Fruit fly (Drosophila melanogaster) whole organism, adult: Measurements from ENCODE around the gene Tcs5.

Source experiments
- CG11617 ChIP-seq: fragments of 200-800 bp; sonication (Bioruptor generic); optimal IDR thresholded peaks from 2 replicates; lab custom pipeline; 2017; ENCODE audit warnings: mild to moderate bottlenecking, missing biosample characterization, missing genetic modification reagents, missing genetic modification characterization
- CG1620 ChIP-seq: fragments of 200-800 bp; sonication (Bioruptor generic); optimal IDR thresholded peaks from 2 replicates; lab custom pipeline; 2016; ENCODE audit warnings: missing biosample characterization, missing genetic modification characterization
- Clk ChIP-seq: fragments of 200-800 bp; sonication (Bioruptor generic); optimal IDR thresholded peaks from 2 replicates; lab custom pipeline; 2017; ENCODE audit warnings: missing biosample characterization, missing genetic modification characterization
- Hr96 ChIP-seq: fragments of 200-800 bp; sonication (Bioruptor generic); optimal IDR thresholded peaks from 2 replicates; lab custom pipeline; 2016; ENCODE audit warnings: missing biosample characterization, missing genetic modification characterization
- Mnt ChIP-seq: fragments of 200-800 bp; sonication (Bioruptor generic); optimal IDR thresholded peaks from 2 replicates; lab custom pipeline; 2016; ENCODE audit warnings: missing biosample characterization, mild to moderate bottlenecking, missing genetic modification characterization
- ovo ChIP-seq: fragments of 200-800 bp; sonication (Bioruptor generic); optimal IDR thresholded peaks from 2 replicates; lab custom pipeline; 2016; ENCODE audit warnings: missing biosample characterization, missing genetic modification characterization

DNA sequence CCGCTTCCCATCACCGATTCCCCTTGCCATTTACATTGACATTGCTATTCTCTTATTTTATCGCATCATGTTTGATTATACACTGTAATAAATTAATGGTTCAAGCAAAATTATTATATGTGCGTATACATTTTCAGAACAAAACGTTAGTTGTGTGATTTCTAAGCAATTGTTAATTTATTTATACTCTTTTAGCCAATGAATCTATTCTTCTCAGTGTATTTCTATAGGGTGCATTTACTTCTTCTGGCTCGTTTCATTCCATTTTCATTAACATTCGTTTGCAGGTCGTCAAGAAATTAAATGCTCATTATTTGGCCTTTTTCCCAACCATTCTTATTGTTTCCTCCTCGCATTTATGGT lies 48.4 kb upstream of the Tcs5 start:
- TF ChIP-seq Hr96 (GFP tag; lab: Kevin White, UChicago) (no peak), Mnt (GFP tag; lab: Kevin White, UChicago) (no peak), CG11617 (GFP tag; lab: Kevin White, UChicago) (no peak), Clk (no peak), ovo (GFP tag; lab: Kevin White, UChicago) (no peak), CG1620 (GFP tag; lab: Kevin White, UChicago) (no peak)
